Fruit fly (Drosophila melanogaster): ENCODE measurements around the gene Gdap1.
A peak's percentile ranks its signal among the peaks of the same experiment; 100 is the strongest.

The Gdap1 gene

dm6 chr3L:5186807-5187571 is 45.2 kb downstream of the Gdap1 start (continued):
- TF ChIP-seq Neu2 (GFP tag; optimal IDR thresholded peaks at IDR 0.05; ENCODE audit: borderline replicate concordance) (no peak), CTCF (GFP tag; optimal IDR thresholded peaks at IDR 0.05) (peak; percentile 61), Hand (GFP tag; optimal IDR thresholded peaks at IDR 0.05) (peak; percentile 72), CG10321 (GFP tag; IDR thresholded peaks at IDR 0.05) (peak; percentile 38; the same call in 1 of the 2 replicates), PHDP (tag; optimal IDR thresholded peaks at IDR 0.05) (peak; percentile 93), croc (GFP tag; conservative IDR thresholded peaks at IDR 0.05) (peak; percentile 85), danr (GFP tag; IDR thresholded peaks at IDR 0.05) (peak; percentile 56), Bgb (GFP tag; IDR thresholded peaks at IDR 0.05; ENCODE audit: partially characterized antibody) (no peak), dpn (GFP tag; optimal IDR thresholded peaks at IDR 0.05) (peak; percentile 88 to 90), CG32772 (GFP tag; IDR thresholded peaks at IDR 0.05) (peak; percentile 88), tup (GFP tag; optimal IDR thresholded peaks at IDR 0.05) (peak; percentile 79), Jarid2 (GFP tag; optimal IDR thresholded peaks at IDR 0.05) (peak; percentile 79), nerfin-2 (GFP tag; IDR thresholded peaks at IDR 0.05; ENCODE audit: partially characterized antibody) (no peak), ssp (GFP tag; IDR thresholded peaks at IDR 0.05) (peak; percentile 55; the same call in 1 of the 2 replicates), eve (GFP tag; optimal IDR thresholded peaks at IDR 0.05) (peak in 1 of 2 experiments; percentile 90), emc (GFP tag; optimal IDR thresholded peaks at IDR 0.05) (peak; percentile 75), tin (GFP tag; optimal IDR thresholded peaks at IDR 0.05) (peak; percentile 92), CG7987 (GFP tag; optimal IDR thresholded peaks at IDR 0.05) (peak; percentile 63), BEAF-32 (GFP tag; optimal IDR thresholded peaks at IDR 0.05) (no peak), kay (GFP tag; optimal IDR thresholded peaks at IDR 0.05) (peak; percentile 94), CG13624 (GFP tag; optimal IDR thresholded peaks at IDR 0.05) (peak; percentile 81), Sry-β (GFP tag; optimal IDR thresholded peaks at IDR 0.05) (peak; percentile 10), CG14710 (tag; optimal IDR thresholded peaks at IDR 0.05) (peak; percentile 82), HLH54F (GFP tag; optimal IDR thresholded peaks at IDR 0.05) (peak; percentile 83), CG12769 (tag; optimal IDR thresholded peaks at IDR 0.05) (peak; percentile 96), dm (GFP tag; optimal IDR thresholded peaks at IDR 0.05) (peak; percentile 80), Antp (GFP tag; optimal IDR thresholded peaks at IDR 0.05) (peak; percentile 91), esg (GFP tag; conservative IDR thresholded peaks at IDR 0.05) (peak; percentile 85), luna (GFP tag; optimal IDR thresholded peaks at IDR 0.05) (peak; percentile 57), CG30403 (GFP tag; optimal IDR thresholded peaks at IDR 0.05) (peak; percentile 86), CG13123 (GFP tag; optimal IDR thresholded peaks at IDR 0.05) (peak; percentile 52), CG2199 (GFP tag; IDR thresholded peaks at IDR 0.05) (peak; percentile 78; the same call in 2 of the 3 replicates), Ravus (GFP tag; IDR thresholded peaks at IDR 0.05) (peak; percentile 39), ham (GFP tag; IDR thresholded peaks at IDR 0.05) (peak; percentile 60; the same call in 1 of the 2 replicates), Rx (GFP tag; IDR thresholded peaks at IDR 0.05) (peak; percentile 82), CG9797 (GFP tag; optimal IDR thresholded peaks at IDR 0.05) (peak; percentile 45), HmgD (GFP tag; optimal IDR thresholded peaks at IDR 0.05) (no peak), lab (GFP tag; optimal IDR thresholded peaks at IDR 0.05) (peak; percentile 94), ash1 (GFP tag; optimal IDR thresholded peaks at IDR 0.05) (no peak), CG6765 (GFP tag; optimal IDR thresholded peaks at IDR 0.05) (peak; percentile 48), CG6654 (GFP tag; optimal IDR thresholded peaks at IDR 0.05) (peak; percentile 75), CG4328 (GFP tag; optimal IDR thresholded peaks at IDR 0.05) (peak; percentile 44), CG14965 (GFP tag; optimal IDR thresholded peaks at IDR 0.05; ENCODE audit: borderline replicate concordance) (peak; percentile 57), CG11093 (GFP tag; IDR thresholded peaks at IDR 0.05) (peak; percentile 83), CG17568 (GFP tag; optimal IDR thresholded peaks at IDR 0.05) (peak; percentile 75), GATAe (GFP tag; conservative IDR thresholded peaks at IDR 0.05) (peak; percentile 47; the same call in 1 of the 2 replicates), CG11504 (tag; optimal IDR thresholded peaks at IDR 0.05) (peak; percentile 91), Stat92E (GFP tag; optimal IDR thresholded peaks at IDR 0.05) (peak in 1 of 3 experiments; percentile 55), lbe (GFP tag; optimal IDR thresholded peaks at IDR 0.05) (peak; percentile 57)

Measured in whole organism, embryonic.